Fruit fly (Drosophila melanogaster) whole organism, embryonic: Measurements from ENCODE around the gene grass.
A peak's percentile ranks its signal among the peaks of the same experiment; 100 is the strongest.

Experiments
- Ada2b ChIP-seq: fragments of 200-800 bp; sonication (Bioruptor generic); IDR thresholded peaks from 2 replicates; pipeline ENCODE4 v1.3.6; 2022; ENCODE audit warnings: missing biosample characterization, missing genetic modification characterization
- Asciz ChIP-seq: fragments of 200-800 bp; sonication (Bioruptor generic); optimal IDR thresholded peaks from 2 replicates; lab custom pipeline; 2017; ENCODE audit warnings: missing biosample characterization, mild to moderate bottlenecking, missing genetic modification characterization, missing genetic modification reagents
- BEAF-32 ChIP-seq: fragments of 200-800 bp; sonication (Bioruptor generic); optimal IDR thresholded peaks from 3 replicates; lab custom pipeline; 2017; ENCODE audit warnings: missing biosample characterization, missing genetic modification characterization, mild to moderate bottlenecking, moderate library complexity, missing genetic modification reagents
- CG10366 ChIP-seq: fragments of 200-800 bp; sonication (Bioruptor generic); IDR thresholded peaks from 2 replicates; pipeline ENCODE4 v1.3.6; 2022; ENCODE audit warnings: missing biosample characterization, missing genetic modification characterization
- CG11247 ChIP-seq: fragments of 200-800 bp; sonication (Bioruptor generic); IDR thresholded peaks from 2 replicates; pipeline ENCODE4 v1.3.6; 2022; ENCODE audit warnings: missing biosample characterization, missing genetic modification characterization
- CG1233 ChIP-seq: fragments of 200-800 bp; sonication (Bioruptor generic); optimal IDR thresholded peaks from 4 replicates; lab custom pipeline; 2018; ENCODE audit warnings: missing biosample characterization, mild to moderate bottlenecking, missing genetic modification characterization
- CG12942 ChIP-seq: fragments of 200-800 bp; sonication (Bioruptor generic); optimal IDR thresholded peaks from 3 replicates; lab custom pipeline; 2016; ENCODE audit warnings: missing biosample characterization, missing genetic modification characterization
- CG13123 ChIP-seq: fragments of 200-800 bp; sonication (Bioruptor generic); optimal IDR thresholded peaks from 2 replicates; lab custom pipeline; 2016; ENCODE audit warnings: missing biosample characterization, missing genetic modification characterization
- CG14441 ChIP-seq: fragments of 200-800 bp; sonication (Bioruptor generic); IDR thresholded peaks from 2 replicates; pipeline ENCODE4 v1.3.6; 2022; ENCODE audit warnings: missing biosample characterization, missing genetic modification characterization
- CG18262 ChIP-seq: fragments of 200-800 bp; optimal IDR thresholded peaks from 3 replicates; lab custom pipeline; 2019; ENCODE audit warnings: missing biosample characterization, mild to moderate bottlenecking, missing genetic modification characterization, moderate library complexity
- CG4360 ChIP-seq: fragments of 200-800 bp; sonication (Bioruptor generic); IDR thresholded peaks from 2 replicates; pipeline ENCODE4 v1.3.6; 2022; ENCODE audit warnings: missing biosample characterization, missing genetic modification characterization
- CG4707 ChIP-seq: fragments of 200-800 bp; sonication (Bioruptor generic); optimal IDR thresholded peaks from 2 replicates; lab custom pipeline; 2018; ENCODE audit warnings: missing biosample characterization, mild to moderate bottlenecking, missing genetic modification characterization, moderate library complexity
- CG6765 ChIP-seq: fragments of 200-800 bp; sonication (Bioruptor generic); optimal IDR thresholded peaks from 3 replicates; lab custom pipeline; 2017; ENCODE audit warnings: missing biosample characterization, mild to moderate bottlenecking, missing genetic modification characterization
- CG7372 ChIP-seq: fragments of 200-800 bp; sonication (Bioruptor generic); IDR thresholded peaks from 2 replicates; pipeline ENCODE4 v1.3.6; 2022; ENCODE audit warnings: missing biosample characterization, missing genetic modification characterization
- CG7786 ChIP-seq: fragments of 200-800 bp; sonication (Bioruptor generic); optimal IDR thresholded peaks from 2 replicates; lab custom pipeline; 2016; ENCODE audit warnings: missing biosample characterization, missing genetic modification characterization
- CG7963 ChIP-seq: fragments of 200-800 bp; sonication (Bioruptor generic); IDR thresholded peaks from 3 replicates; pipeline ENCODE4 v1.3.6; 2022; ENCODE audit warnings: missing biosample characterization, missing genetic modification characterization; ENCODE audit not compliant: partially characterized antibody
- CG9932 ChIP-seq: fragments of 200-800 bp; sonication (Bioruptor generic); IDR thresholded peaks from 2 replicates; pipeline ENCODE4 v1.3.6; 2022; ENCODE audit warnings: missing biosample characterization, missing genetic modification characterization
- Chrac-16 ChIP-seq: fragments of 200-800 bp; sonication (Bioruptor generic); optimal IDR thresholded peaks from 3 replicates; lab custom pipeline; 2016; ENCODE audit warnings: missing biosample characterization, missing genetic modification characterization
- D ChIP-seq, 2 experiments: fragments of 200-800 bp in 1 of 2; fragments of >200 bp in 1 of 2; sonication (Bioruptor generic) in 1 of 2; optimal IDR thresholded peaks; 2 replicates in 1 of 2; 3 replicates in 1 of 2; lab custom pipeline; 2017; ENCODE audit warnings: mild to moderate bottlenecking in 1 of 2, missing biosample characterization in 1 of 2, missing genetic modification characterization in 1 of 2, missing genetic modification reagents in 1 of 2
- Dad ChIP-seq: fragments of 200-800 bp; sonication (Bioruptor generic); optimal IDR thresholded peaks from 3 replicates; lab custom pipeline; 2016; ENCODE audit warnings: missing biosample characterization, missing genetic modification characterization
- Deaf1 ChIP-seq: fragments of 200-800 bp; optimal IDR thresholded peaks from 3 replicates; lab custom pipeline; 2019; ENCODE audit warnings: missing biosample characterization, mild to moderate bottlenecking, missing genetic modification characterization, moderate library complexity
- Dip2 ChIP-seq: fragments of 200-800 bp; sonication (Bioruptor generic); IDR thresholded peaks from 2 replicates; pipeline ENCODE4 v1.3.6; 2022; ENCODE audit warnings: missing biosample characterization, missing genetic modification characterization
- Drgx ChIP-seq: fragments of 200-800 bp; sonication (Bioruptor generic); IDR thresholded peaks from 2 replicates; pipeline ENCODE4 v1.3.6; 2022; ENCODE audit warnings: missing biosample characterization, missing genetic modification characterization
- Ets65A ChIP-seq: fragments of 200-800 bp; sonication (Bioruptor generic); peaks from one replicate; lab custom pipeline; 2016; ENCODE audit warnings: missing biosample characterization, missing genetic modification characterization
- Gsc ChIP-seq: fragments of 200-800 bp; sonication (Bioruptor generic); IDR thresholded peaks from 2 replicates; pipeline ENCODE4 v1.3.6; 2022; ENCODE audit warnings: missing biosample characterization, missing genetic modification characterization
- HLHmδ ChIP-seq: fragments of 200-800 bp; sonication (Bioruptor generic); optimal IDR thresholded peaks from 2 replicates; lab custom pipeline; 2018; ENCODE audit warnings: missing biosample characterization, mild to moderate bottlenecking, missing genetic modification characterization, moderate library complexity
- Kr ChIP-seq: fragments of 200-800 bp; sonication (Bioruptor generic); optimal IDR thresholded peaks from 2 replicates; lab custom pipeline; 2017; ENCODE audit warnings: missing biosample characterization, mild to moderate bottlenecking, missing genetic modification characterization
- Nf-YB ChIP-seq: fragments of 200-800 bp; sonication (Bioruptor generic); optimal IDR thresholded peaks from 3 replicates; lab custom pipeline; 2019; ENCODE audit warnings: missing biosample characterization, mild to moderate bottlenecking, missing genetic modification characterization, moderate library complexity
- Ravus ChIP-seq: fragments of 200-800 bp; sonication (Bioruptor generic); IDR thresholded peaks from 2 replicates; pipeline ENCODE4 v1.3.6; 2022; ENCODE audit warnings: missing biosample characterization, missing genetic modification characterization
- Rfx ChIP-seq: fragments of 200-800 bp; sonication (Bioruptor generic); IDR thresholded peaks from 2 replicates; pipeline ENCODE4 v1.3.6; 2022; ENCODE audit warnings: missing biosample characterization, missing genetic modification characterization
- YL-1 ChIP-seq: fragments of 200-800 bp; sonication (Bioruptor generic); optimal IDR thresholded peaks from 3 replicates; lab custom pipeline; 2017; ENCODE audit warnings: missing biosample characterization, mild to moderate bottlenecking, missing genetic modification characterization
- cg ChIP-seq: fragments of 200-800 bp; sonication (Bioruptor generic); optimal IDR thresholded peaks from 3 replicates; lab custom pipeline; 2019; ENCODE audit warnings: missing biosample characterization, mild to moderate bottlenecking, missing genetic modification characterization, moderate library complexity
- chn ChIP-seq: fragments of 200-800 bp; sonication (Bioruptor generic); optimal IDR thresholded peaks from 2 replicates; lab custom pipeline; 2016; ENCODE audit warnings: missing biosample characterization, missing genetic modification characterization
- fd64A ChIP-seq: fragments of 200-800 bp; sonication (Bioruptor generic); optimal IDR thresholded peaks from 3 replicates; lab custom pipeline; 2018; ENCODE audit warnings: missing biosample characterization, mild to moderate bottlenecking, missing genetic modification characterization
- gem ChIP-seq: fragments of 200-800 bp; sonication (Bioruptor generic); optimal IDR thresholded peaks from 2 replicates; lab custom pipeline; 2019; ENCODE audit warnings: missing biosample characterization, mild to moderate bottlenecking, missing genetic modification characterization, moderate library complexity
- gro ChIP-seq: fragments of 200-800 bp; sonication (Bioruptor generic); optimal IDR thresholded peaks from 2 replicates; lab custom pipeline; 2016; ENCODE audit warnings: missing biosample characterization, missing genetic modification characterization
- ham ChIP-seq: fragments of 200-800 bp; sonication (Bioruptor generic); IDR thresholded peaks from 2 replicates; pipeline ENCODE4 v1.3.6; 2022; ENCODE audit warnings: missing biosample characterization, missing genetic modification characterization
- ind ChIP-seq: fragments of 200-800 bp; sonication (Bioruptor generic); optimal IDR thresholded peaks from 3 replicates; lab custom pipeline; 2016; ENCODE audit warnings: missing biosample characterization, missing genetic modification characterization
- jing ChIP-seq: fragments of 200-800 bp; sonication (Bioruptor generic); optimal IDR thresholded peaks from 2 replicates; lab custom pipeline; 2018; ENCODE audit warnings: missing biosample characterization, mild to moderate bottlenecking, missing genetic modification characterization
- kni ChIP-seq: fragments of 200-800 bp; sonication (Bioruptor generic); optimal IDR thresholded peaks from 3 replicates; lab custom pipeline; 2017; ENCODE audit warnings: mild to moderate bottlenecking, missing biosample characterization, missing genetic modification reagents, missing genetic modification characterization
- lov ChIP-seq, 2 experiments: fragments of 200-800 bp in 1 of 2; fragments of >200 bp in 1 of 2; sonication (Bioruptor generic) in 1 of 2; IDR thresholded peaks in 1 of 2; optimal IDR thresholded peaks in 1 of 2; 2 replicates in 1 of 2; 3 replicates in 1 of 2; pipeline versions ENCODE4 v1.3.6 to Lab custom; 2017 to 2022; ENCODE audit warnings: missing biosample characterization in 1 of 2, missing genetic modification characterization in 1 of 2
- luna ChIP-seq: fragments of 200-800 bp; sonication (Bioruptor generic); optimal IDR thresholded peaks from 2 replicates; lab custom pipeline; 2016; ENCODE audit warnings: missing biosample characterization, missing genetic modification characterization
- mirr ChIP-seq: fragments of 200-800 bp; sonication (Bioruptor generic); optimal IDR thresholded peaks from 3 replicates; lab custom pipeline; 2018; ENCODE audit warnings: missing biosample characterization, mild to moderate bottlenecking, missing genetic modification characterization
- odd ChIP-seq: fragments of 200-800 bp; sonication (Bioruptor generic); optimal IDR thresholded peaks from 2 replicates; lab custom pipeline; 2017; ENCODE audit warnings: missing biosample characterization, mild to moderate bottlenecking, missing genetic modification characterization
- p53 ChIP-seq: fragments of 200-800 bp; sonication (Bioruptor generic); optimal IDR thresholded peaks from 2 replicates; lab custom pipeline; 2016; ENCODE audit warnings: missing biosample characterization, missing genetic modification characterization
- peb ChIP-seq: fragments of 200-800 bp; sonication (Bioruptor generic); IDR thresholded peaks from 2 replicates; pipeline ENCODE4 v1.3.6; 2022; ENCODE audit warnings: missing biosample characterization, missing genetic modification characterization
- psq ChIP-seq: fragments of 200-800 bp; sonication (Bioruptor generic); optimal IDR thresholded peaks from 2 replicates; lab custom pipeline; 2017; ENCODE audit warnings: missing biosample characterization, missing genetic modification characterization
- tup ChIP-seq: fragments of 200-800 bp; sonication (Bioruptor generic); optimal IDR thresholded peaks from 2 replicates; lab custom pipeline; 2016; ENCODE audit warnings: missing biosample characterization, mild to moderate bottlenecking, missing genetic modification characterization, moderate library complexity
- z ChIP-seq: fragments of 200-800 bp; sonication (Bioruptor generic); IDR thresholded peaks from 3 replicates; pipeline ENCODE4 v1.3.6; 2022; ENCODE audit warnings: missing biosample characterization, missing genetic modification characterization

The grass gene

dm6 chr3R:27150685-27151515, 6.8 kb upstream of the grass start, which contains the start of gene CG6051 (continued):
- peak; percentile 52 for TF ChIP-seq YL-1
- no peak for TF ChIP-seq CG11247 (GFP tag; lab: Robert Waterston, UW)
- no peak for TF ChIP-seq CG9932 (GFP tag; lab: Robert Waterston, UW)
- no peak for TF ChIP-seq CG10366
- TF ChIP-seq Drgx (GFP tag; lab: Robert Waterston, UW), result no peak
- TF ChIP-seq Ravus, result no peak
- no peak for TF ChIP-seq ham (GFP tag; lab: Robert Waterston, UW)
- TF ChIP-seq p53 (GFP tag; lab: Kevin White, UChicago), result no peak
- TF ChIP-seq chn, result peak; percentile 8
- peak; percentile 46 for TF ChIP-seq mirr
- peak; percentile 70 for TF ChIP-seq Asciz (GFP tag; lab: Kevin White, UChicago)
- TF ChIP-seq ind (GFP tag; lab: Kevin White, UChicago), result peak; percentile 71
- TF ChIP-seq gem (tag; lab: Kevin White, UChicago), result peak; percentile 77
- TF ChIP-seq lov (optimal IDR thresholded peaks at IDR 0.05; lab: Kevin White, UChicago), result no peak
- no peak for TF ChIP-seq lov (GFP tag; IDR thresholded peaks at IDR 0.05; lab: Robert Waterston, UW)
- TF ChIP-seq Rfx (GFP tag; lab: Robert Waterston, UW), result no peak
- TF ChIP-seq CG1233 (GFP tag; lab: Kevin White, UChicago), result peak; percentile 7
- no peak for TF ChIP-seq jing (GFP tag; lab: Kevin White, UChicago)
- peak; percentile 40 for TF ChIP-seq fd64A
- peak; percentile 23 for TF ChIP-seq CG4707 (GFP tag; lab: Kevin White, UChicago)
- no peak for TF ChIP-seq Ada2b (GFP tag; lab: Robert Waterston, UW)
- TF ChIP-seq CG4360 (GFP tag; lab: Robert Waterston, UW), result no peak
- no peak for TF ChIP-seq Kr
- TF ChIP-seq Nf-YB, result no peak
- TF ChIP-seq CG7372, result no peak
- peak; percentile 51 for TF ChIP-seq BEAF-32 (GFP tag; lab: Kevin White, UChicago)
- TF ChIP-seq gro (GFP tag; lab: Kevin White, UChicago), result peak; percentile 66
- TF ChIP-seq Dad (GFP tag; lab: Kevin White, UChicago), result peak; percentile 15
- TF ChIP-seq CG6765 (GFP tag; lab: Kevin White, UChicago), result peak; percentile 63
- TF ChIP-seq CG13123 (GFP tag; lab: Kevin White, UChicago), result no peak
- peak; percentile 56 for TF ChIP-seq kni (GFP tag; lab: Kevin White, UChicago)
- peak; percentile 13 for TF ChIP-seq CG12942 (GFP tag; lab: Kevin White, UChicago)
- TF ChIP-seq CG7786 (GFP tag; lab: Kevin White, UChicago), result peak; percentile 38
- TF ChIP-seq tup (GFP tag; lab: Kevin White, UChicago), result peak; percentile 40
- TF ChIP-seq Dip2 (GFP tag; lab: Robert Waterston, UW), result no peak
- peak; percentile 57 for TF ChIP-seq cg (GFP tag; lab: Kevin White, UChicago)
- TF ChIP-seq CG14441 (GFP tag; lab: Robert Waterston, UW), result no peak
- no peak for TF ChIP-seq Gsc (GFP tag; lab: Robert Waterston, UW)
- no peak for TF ChIP-seq peb
- TF ChIP-seq Deaf1 (tag; lab: Kevin White, UChicago), result no peak
- no peak for TF ChIP-seq z
- no peak for TF ChIP-seq HLHmδ (GFP tag; lab: Kevin White, UChicago)
- no peak for TF ChIP-seq luna (GFP tag; lab: Kevin White, UChicago)
- peak; percentile 96 for TF ChIP-seq Ets65A (GFP tag; lab: Kevin White, UChicago)
- TF ChIP-seq odd, result no peak
- TF ChIP-seq CG7963 (GFP tag; lab: Robert Waterston, UW), result no peak
- peak; percentile 81 for TF ChIP-seq D (optimal IDR thresholded peaks at IDR 0.05; lab: Kevin White, UChicago)
- no peak for TF ChIP-seq D (GFP tag; optimal IDR thresholded peaks at IDR 0.05; lab: Kevin White, UChicago)
- TF ChIP-seq CG18262 (tag; lab: Kevin White, UChicago), result peak; percentile 59
- TF ChIP-seq psq (GFP tag; lab: Kevin White, UChicago), result no peak
- peak; percentile 61 for TF ChIP-seq Chrac-16
